Worm (Caenorhabditis elegans) whole organism, L4 larva: Measurements from ENCODE around the gene M02D8.3.

Source experiments
- F10B5.3 ChIP-seq: sonication (generic microtip); optimal IDR thresholded peaks from 2 replicates; lab custom pipeline; 2016; ENCODE audit warnings: mild to moderate bottlenecking, missing genetic modification characterization, missing compliant biosample characterization
- F37D6.2 ChIP-seq: sonication (generic microtip); optimal IDR thresholded peaks from 2 replicates; lab custom pipeline; 2016; ENCODE audit warnings: mild to moderate bottlenecking, missing genetic modification characterization, missing compliant biosample characterization
- F49E8.2 ChIP-seq: sonication (generic microtip); optimal IDR thresholded peaks from 2 replicates; lab custom pipeline; 2016; ENCODE audit warnings: missing compliant biosample characterization, mild to moderate bottlenecking, missing genetic modification characterization, borderline replicate concordance
- R02D3.7 ChIP-seq: fragments of 150-350 bp; sonication (generic microtip); optimal IDR thresholded peaks from 3 replicates; lab custom pipeline; 2014; ENCODE audit warnings: missing biosample characterization, missing genetic modification characterization
- T20F7.1 ChIP-seq: fragments of 200-800 bp; sonication (Bioruptor generic); optimal IDR thresholded peaks from 2 replicates; lab custom pipeline; 2018; ENCODE audit warnings: mild to moderate bottlenecking, missing genetic modification characterization, missing compliant biosample characterization
- T26A8.4 ChIP-seq: fragments of 200-800 bp; sonication (Bioruptor generic); IDR thresholded peaks from 2 replicates; pipeline ENCODE4 v1.3.6; 2022; ENCODE audit warnings: missing genetic modification characterization, missing compliant biosample characterization
- Y105C5A.15 ChIP-seq: fragments of 200-800 bp; sonication (Bioruptor generic); IDR thresholded peaks from 2 replicates; pipeline ENCODE4 v1.3.6; 2022; ENCODE audit warnings: missing genetic modification characterization, missing compliant biosample characterization
- ZK546.5 ChIP-seq, 2 experiments: sonication (generic microtip); optimal IDR thresholded peaks; 2 replicates each; lab custom pipeline; 2017; ENCODE audit warnings: missing biosample characterization in 2 of 2, missing genetic modification characterization in 2 of 2
- aha-1 ChIP-seq: fragments of 150-350 bp; peaks from one replicate; lab custom pipeline; 2014; ENCODE audit warnings: missing biosample characterization, missing genetic modification characterization
- ama-1 ChIP-seq: fragments of 150-350 bp; optimal IDR thresholded peaks from 2 replicates; lab custom pipeline; 2014; ENCODE audit warnings: inconsistent platforms, mixed read lengths
- arid-1 ChIP-seq: fragments of 200-800 bp; sonication (Bioruptor generic); conservative IDR thresholded peaks from 2 replicates; pipeline ENCODE4 v1.3.6; 2022; ENCODE audit warnings: missing genetic modification reagents, missing genetic modification characterization, missing compliant biosample characterization
- ceh-20 ChIP-seq: fragments of 200-800 bp; sonication (Bioruptor generic); IDR thresholded peaks from 2 replicates; pipeline ENCODE4 v1.3.6; 2022; ENCODE audit warnings: missing genetic modification reagents, missing genetic modification characterization, missing compliant biosample characterization
- ceh-32 ChIP-seq: sonication (generic microtip); optimal IDR thresholded peaks from 2 replicates; lab custom pipeline; 2016; ENCODE audit warnings: mild to moderate bottlenecking, missing genetic modification characterization, missing compliant biosample characterization; ENCODE audit not compliant: poor library complexity
- ceh-82 ChIP-seq: sonication (generic microtip); optimal IDR thresholded peaks from 2 replicates; lab custom pipeline; 2017; ENCODE audit warnings: missing biosample characterization, missing genetic modification characterization
- ces-1 ChIP-seq: fragments of 150-350 bp; sonication (generic microtip); optimal IDR thresholded peaks from 4 replicates; lab custom pipeline; 2014; ENCODE audit warnings: missing biosample characterization, missing genetic modification reagents, missing genetic modification characterization
- cey-2 ChIP-seq: sonication (generic microtip); optimal IDR thresholded peaks from 3 replicates; lab custom pipeline; 2017; ENCODE audit warnings: missing genetic modification characterization, mild to moderate bottlenecking, missing compliant biosample characterization, antibody characterized with exemption, borderline replicate concordance; ENCODE audit not compliant: insufficient read depth
- daf-12 ChIP-seq: fragments of 150-350 bp; optimal IDR thresholded peaks from 2 replicates; lab custom pipeline; 2014; ENCODE audit warnings: missing biosample characterization, missing genetic modification reagents, missing genetic modification characterization
- daf-16 ChIP-seq, 3 experiments: sonication (generic microtip); optimal IDR thresholded peaks; 2 replicates each; lab custom pipeline; 2016 to 2017; ENCODE audit warnings: missing genetic modification characterization in 3 of 3, missing genetic modification reagents in 3 of 3, mild to moderate bottlenecking in 2 of 3, missing compliant biosample characterization in 2 of 3, missing biosample characterization in 1 of 3, moderate library complexity in 1 of 3
- dmd-6 ChIP-seq: fragments of 200-800 bp; sonication (Bioruptor generic); IDR thresholded peaks from 2 replicates; pipeline ENCODE4 v1.3.6; 2022; ENCODE audit warnings: missing genetic modification reagents, missing genetic modification characterization, missing compliant biosample characterization
- dve-1 ChIP-seq: sonication (generic microtip); optimal IDR thresholded peaks from 2 replicates; lab custom pipeline; 2017; ENCODE audit warnings: antibody characterized with exemption, mild to moderate bottlenecking, missing genetic modification characterization, missing compliant biosample characterization; ENCODE audit not compliant: insufficient read depth
- fos-1 ChIP-seq: fragments of 150-350 bp; optimal IDR thresholded peaks from 2 replicates; lab custom pipeline; 2014; ENCODE audit warnings: missing biosample characterization, missing genetic modification characterization
- hlh-11 ChIP-seq: fragments of 200-800 bp; sonication (Bioruptor generic); optimal IDR thresholded peaks from 2 replicates; lab custom pipeline; 2018; ENCODE audit warnings: mild to moderate bottlenecking, missing genetic modification characterization, missing compliant biosample characterization
- lim-7 ChIP-seq: fragments of 200-800 bp; sonication (Bioruptor generic); IDR thresholded peaks from 2 replicates; pipeline ENCODE4 v1.3.6; 2022; ENCODE audit warnings: missing genetic modification characterization, missing compliant biosample characterization
- lin-38 ChIP-seq: fragments of 200-800 bp; sonication (Bioruptor generic); IDR thresholded peaks from 2 replicates; pipeline ENCODE4 v1.3.6; 2022; ENCODE audit warnings: missing genetic modification reagents, missing genetic modification characterization, missing compliant biosample characterization
- lsy-2 ChIP-seq, 2 experiments: fragments of 150-350 bp in 1 of 2; sonication (generic microtip) in 1 of 2; optimal IDR thresholded peaks; 2 replicates each; lab custom pipeline; 2014 to 2017; ENCODE audit warnings: missing biosample characterization in 2 of 2, missing genetic modification characterization in 2 of 2
- mdl-1 ChIP-seq, 2 experiments: fragments of 150-350 bp in 1 of 2; sonication (generic microtip) in 1 of 2; optimal IDR thresholded peaks; 2 replicates each; lab custom pipeline; 2014 to 2017; ENCODE audit warnings: missing biosample characterization in 2 of 2, missing genetic modification characterization in 2 of 2
- mes-2 ChIP-seq: sonication (generic microtip); optimal IDR thresholded peaks from 2 replicates; lab custom pipeline; 2016; ENCODE audit warnings: missing genotype, mild to moderate bottlenecking, missing genetic modification characterization, missing compliant biosample characterization; ENCODE audit not compliant: poor library complexity, severe bottlenecking
- mxl-2 ChIP-seq: fragments of 200-800 bp; sonication (Bioruptor generic); conservative IDR thresholded peaks from 2 replicates; pipeline ENCODE4 v1.3.6; 2022; ENCODE audit warnings: missing genetic modification reagents, missing genetic modification characterization, missing compliant biosample characterization
- nhr-28 ChIP-seq: fragments of 150-350 bp; optimal IDR thresholded peaks from 2 replicates; lab custom pipeline; 2014; ENCODE audit warnings: missing biosample characterization, missing genetic modification characterization
- nhr-41 ChIP-seq: fragments of 200-800 bp; sonication (Bioruptor generic); IDR thresholded peaks from 2 replicates; pipeline ENCODE4 v1.3.6; 2022; ENCODE audit warnings: missing genetic modification reagents, missing genetic modification characterization, missing compliant biosample characterization
- nhr-6 ChIP-seq: fragments of 150-350 bp; optimal IDR thresholded peaks from 2 replicates; lab custom pipeline; 2014; ENCODE audit warnings: missing biosample characterization, missing genetic modification characterization
- nhr-77 ChIP-seq: fragments of 150-350 bp; optimal IDR thresholded peaks from 2 replicates; lab custom pipeline; 2014; ENCODE audit warnings: missing biosample characterization, missing genetic modification characterization
- pha-4 ChIP-seq, 2 experiments: fragments of 150-350 bp in 1 of 2; fragments of 200-800 bp in 1 of 2; sonication (Bioruptor generic) in 1 of 2; IDR thresholded peaks in 1 of 2; optimal IDR thresholded peaks in 1 of 2; 2 replicates each; pipeline versions ENCODE4 v1.3.6 to Lab custom; 2014 to 2022; ENCODE audit warnings: missing genetic modification characterization in 2 of 2, missing genetic modification reagents in 2 of 2, missing biosample characterization in 1 of 2, missing compliant biosample characterization in 1 of 2
- php-3 ChIP-seq: fragments of 200-800 bp; sonication (Bioruptor generic); IDR thresholded peaks from 2 replicates; pipeline ENCODE4 v1.3.6; 2022; ENCODE audit warnings: missing genetic modification reagents, missing genetic modification characterization, missing compliant biosample characterization
- pqm-1 ChIP-seq: sonication (generic microtip); optimal IDR thresholded peaks from 2 replicates; lab custom pipeline; 2017; ENCODE audit warnings: missing biosample characterization, missing genetic modification characterization
- set-16 ChIP-seq: fragments of 200-800 bp; sonication (Bioruptor generic); IDR thresholded peaks from 2 replicates; pipeline ENCODE4 v1.3.6; 2022; ENCODE audit warnings: missing genetic modification reagents, missing genetic modification characterization, missing compliant biosample characterization
- tra-1 ChIP-seq: fragments of 200-800 bp; sonication (Bioruptor generic); IDR thresholded peaks from 2 replicates; pipeline ENCODE4 v1.3.6; 2022; ENCODE audit warnings: missing genetic modification reagents, missing genetic modification characterization, missing compliant biosample characterization
- unc-130 ChIP-seq: sonication (generic microtip); optimal IDR thresholded peaks from 2 replicates; lab custom pipeline; 2016; ENCODE audit warnings: missing genetic modification reagents, missing genetic modification characterization, missing compliant biosample characterization
- unc-62 ChIP-seq, 3 experiments: fragments of 150-350 bp in 1 of 3; sonication (generic microtip); optimal IDR thresholded peaks in 2 of 3; peaks in 1 of 3; 1 replicate in 1 of 3; 2 replicates in 2 of 3; lab custom pipeline; 2014 to 2017; ENCODE audit warnings: missing biosample characterization in 3 of 3, missing genetic modification characterization in 3 of 3, missing genetic modification reagents in 3 of 3, missing genotype in 1 of 3
- zag-1 ChIP-seq: fragments of 150-350 bp; optimal IDR thresholded peaks from 2 replicates; lab custom pipeline; 2014; ENCODE audit warnings: missing biosample characterization, missing genetic modification characterization
- zfp-3 ChIP-seq: fragments of 200-800 bp; sonication (Bioruptor generic); conservative IDR thresholded peaks from 2 replicates; pipeline ENCODE4 v1.3.6; 2022; ENCODE audit warnings: missing genetic modification reagents, missing genetic modification characterization, missing compliant biosample characterization

Gene M02D8.3

DNA sequence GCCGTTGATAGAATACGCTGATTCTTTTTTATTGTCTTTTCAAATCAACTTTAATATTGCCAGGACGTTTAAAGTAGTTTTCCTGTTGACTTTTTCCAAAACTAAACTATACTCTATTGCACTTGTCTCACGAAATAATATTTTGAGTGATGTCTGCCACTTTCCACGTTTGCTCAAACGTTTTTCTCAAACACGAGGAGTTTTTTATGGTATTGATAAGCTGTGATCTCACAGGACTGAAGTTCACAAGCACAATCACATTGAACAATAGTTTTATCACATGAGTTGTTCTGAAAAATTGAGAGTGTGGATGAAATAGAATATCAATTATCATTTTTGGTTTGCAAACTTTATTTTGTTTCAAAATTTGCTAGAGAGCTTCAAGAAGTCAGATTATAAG, 16.9 kb downstream of the M02D8.3 start (continued):
- TF ChIP-seq unc-130 (GFP tag; lab: Kevin White, UChicago) = no peak
- TF ChIP-seq nhr-41 (GFP tag; lab: Robert Waterston, UW) = no peak
- TF ChIP-seq lin-38 (GFP tag; lab: Robert Waterston, UW) = no peak
- no peak for TF ChIP-seq daf-12 (tag; lab: Kevin White, UChicago)
- TF ChIP-seq nhr-6 (tag; lab: Kevin White, UChicago) = no peak
- no peak for TF ChIP-seq F49E8.2 (tag; lab: Kevin White, UChicago)
- TF ChIP-seq ceh-32 (tag; lab: Kevin White, UChicago) = no peak
- TF ChIP-seq F37D6.2 (tag; lab: Kevin White, UChicago) = no peak
- TF ChIP-seq ZK546.5 (tag; optimal IDR thresholded peaks at IDR 0.05; lab: Kevin White, UChicago) = no peak
- TF ChIP-seq R02D3.7 (tag; lab: Kevin White, UChicago) = no peak
- no peak for TF ChIP-seq zag-1 (tag; lab: Kevin White, UChicago)
- no peak for TF ChIP-seq T26A8.4 (GFP tag; lab: Robert Waterston, UW)
- no peak for TF ChIP-seq arid-1 (GFP tag; lab: Robert Waterston, UW)
- TF ChIP-seq ama-1 (lab: Kevin White, UChicago) = no peak
- TF ChIP-seq set-16 = no peak
- peak; percentile 83 for TF ChIP-seq dmd-6

ce11 chrX:8718856-8719255, 18.0 kb downstream of the M02D8.3 start, which contains the start of gene F53A9.8:
Gene F53A9.8, minus strand, starts transcription at chrX:8718904.
- TF ChIP-seq daf-16 (GFP tag; optimal IDR thresholded peaks at IDR 0.05; lab: Kevin White, UChicago) (no peak), daf-16 (tag; optimal IDR thresholded peaks at IDR 0.05; lab: Kevin White, UChicago) (peak; percentile 75), mdl-1 (tag; optimal IDR thresholded peaks at IDR 0.05; lab: Kevin White, UChicago) (peak in 1 of 2 experiments; percentile 43), pqm-1 (tag; lab: Kevin White, UChicago) (peak; percentile 42), php-3 (GFP tag; lab: Robert Waterston, UW) (peak; percentile 88), T20F7.1 (GFP tag; lab: Kevin White, UChicago) (no peak), tra-1 (no peak), dve-1 (tag; lab: Kevin White, UChicago) (peak; percentile 83), aha-1 (tag; lab: Kevin White, UChicago) (no peak), hlh-11 (tag; lab: Kevin White, UChicago) (peak; percentile 48), F10B5.3 (tag; lab: Kevin White, UChicago) (no peak), Y105C5A.15 (0 out of 2 replicates have a peak, but pooled peaks have one; percentile 20), arid-1 (GFP tag; lab: Robert Waterston, UW) (no peak), mes-2 (tag; lab: Kevin White, UChicago) (no peak), ces-1 (GFP tag; lab: Kevin White, UChicago) (no peak), mxl-2 (no peak), nhr-28 (tag; lab: Kevin White, UChicago) (peak; percentile 58), unc-62 (GFP tag; optimal IDR thresholded peaks at IDR 0.05 in 1 of 2; lab: Kevin White, UChicago) (peak; percentile 29 to 31), unc-62 (tag; optimal IDR thresholded peaks at IDR 0.05; lab: Kevin White, UChicago) (no peak), zfp-3 (no peak), dmd-6 (peak; percentile 50), ceh-20 (GFP tag; lab: Robert Waterston, UW) (no peak), lsy-2 (tag; optimal IDR thresholded peaks at IDR 0.05; lab: Kevin White, UChicago) (peak in 1 of 2 experiments; percentile 15)

DNA sequence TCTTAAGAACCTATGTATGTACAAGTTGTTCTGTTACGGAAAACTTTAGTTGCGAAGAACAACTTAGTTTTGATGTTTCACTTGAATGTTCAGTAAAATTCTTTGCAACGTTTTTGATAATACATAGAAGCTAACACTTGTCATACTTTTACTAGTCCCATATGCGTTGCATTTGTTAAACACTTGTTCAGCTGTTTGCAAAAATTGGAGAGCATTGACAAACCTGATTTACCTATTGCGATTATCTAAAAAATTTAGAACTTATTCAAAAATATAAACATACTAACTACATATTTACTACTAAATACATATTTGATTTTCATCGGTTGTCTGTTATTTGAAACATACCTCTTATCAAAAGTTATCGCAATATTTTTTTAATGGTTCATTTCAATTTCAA, 18.7 kb downstream of the M02D8.3 start:
- peak; percentile 28; the same call in 1 of the 2 replicates for TF ChIP-seq php-3 (GFP tag; lab: Robert Waterston, UW)
- peak; percentile 20 for TF ChIP-seq fos-1 (tag; lab: Kevin White, UChicago)
- TF ChIP-seq T26A8.4 (GFP tag; lab: Robert Waterston, UW) = 0 out of 2 replicates have a peak, but pooled peaks have one; percentile 10
- no peak for TF ChIP-seq lim-7 (GFP tag; lab: Robert Waterston, UW)
- no peak for TF ChIP-seq cey-2 (tag; lab: Kevin White, UChicago)
- TF ChIP-seq pha-4 (GFP tag; IDR thresholded peaks at IDR 0.05; lab: Robert Waterston, UW) = 0 out of 2 replicates have a peak, but pooled peaks have one; percentile 13
- no peak for TF ChIP-seq pha-4 (tag; optimal IDR thresholded peaks at IDR 0.05; lab: Kevin White, UChicago)
- TF ChIP-seq nhr-77 (tag; lab: Kevin White, UChicago) = peak; percentile 93
- TF ChIP-seq ceh-82 (tag; lab: Kevin White, UChicago) = no peak
- no peak for TF ChIP-seq daf-16 (GFP tag; optimal IDR thresholded peaks at IDR 0.05; lab: Kevin White, UChicago)
- peak; percentile 71 for TF ChIP-seq daf-16 (tag; optimal IDR thresholded peaks at IDR 0.05; lab: Kevin White, UChicago)
- TF ChIP-seq tra-1 = no peak
- peak; percentile 34 for TF ChIP-seq T20F7.1 (GFP tag; lab: Kevin White, UChicago)
- TF ChIP-seq pqm-1 (tag; lab: Kevin White, UChicago) = no peak
- peak; percentile 69 for TF ChIP-seq dve-1 (tag; lab: Kevin White, UChicago)
- peak; percentile 42 for TF ChIP-seq nhr-28 (tag; lab: Kevin White, UChicago)
